Fruit fly (Drosophila melanogaster) whole organism, wandering third instar larva: ENCODE measurements around the gene CG5555.
A peak's percentile ranks its signal among the peaks of the same experiment; 100 is the strongest.

Experiments
- Abd-B ChIP-seq: fragments of >200 bp; optimal IDR thresholded peaks from 2 replicates; lab custom pipeline; 2017; ENCODE audit warnings: missing biosample characterization, missing genetic modification characterization
- CG32264 ChIP-seq: fragments of 200-800 bp; sonication (Bioruptor generic); optimal IDR thresholded peaks from 2 replicates; lab custom pipeline; 2016; ENCODE audit warnings: missing biosample characterization, missing genetic modification characterization
- CG9705 ChIP-seq: fragments of 200-800 bp; sonication (Bioruptor generic); optimal IDR thresholded peaks from 2 replicates; lab custom pipeline; 2018; ENCODE audit warnings: missing biosample characterization, mild to moderate bottlenecking, missing genetic modification characterization
- CrebA ChIP-seq: fragments of 200-800 bp; sonication (Bioruptor generic); optimal IDR thresholded peaks from 2 replicates; lab custom pipeline; 2016; ENCODE audit warnings: missing biosample characterization, mild to moderate bottlenecking, missing genetic modification characterization, borderline replicate concordance
- Dfd ChIP-seq: fragments of >200 bp; optimal IDR thresholded peaks from 2 replicates; lab custom pipeline; 2017; ENCODE audit warnings: missing biosample characterization, missing genetic modification characterization
- Dif ChIP-seq: fragments of 200-275, 200-300 bp; sonication (Bioruptor generic); optimal IDR thresholded peaks from 2 replicates; lab custom pipeline; 2018; ENCODE audit warnings: missing biosample characterization, missing genetic modification characterization; ENCODE audit not compliant: partially characterized antibody
- GATAd ChIP-seq: sonication (Bioruptor generic); optimal IDR thresholded peaks from 2 replicates; lab custom pipeline; 2016; ENCODE audit warnings: missing biosample characterization, missing genetic modification characterization
- HLH106 ChIP-seq: fragments of 200-800 bp; optimal IDR thresholded peaks from 3 replicates; lab custom pipeline; 2019; ENCODE audit warnings: missing biosample characterization, mild to moderate bottlenecking, missing genetic modification characterization, moderate library complexity
- Hnf4 ChIP-seq: fragments of 200-800 bp; sonication (Bioruptor generic); optimal IDR thresholded peaks from 2 replicates; lab custom pipeline; 2016; ENCODE audit warnings: missing biosample characterization, mild to moderate bottlenecking, missing genetic modification characterization
- Hr78 ChIP-seq: fragments of >200 bp; optimal IDR thresholded peaks from 2 replicates; lab custom pipeline; 2017; ENCODE audit warnings: missing biosample characterization, missing genetic modification characterization
- Hr83 ChIP-seq: fragments of 200-300 bp; sonication (Bioruptor generic); optimal IDR thresholded peaks from 2 replicates; lab custom pipeline; 2016; ENCODE audit warnings: missing biosample characterization, mild to moderate bottlenecking, missing genetic modification characterization, moderate library complexity; ENCODE audit not compliant: poor library complexity, severe bottlenecking
- Jra ChIP-seq: sonication (Bioruptor generic); optimal IDR thresholded peaks from 2 replicates; lab custom pipeline; 2016; ENCODE audit warnings: missing biosample characterization, missing genetic modification characterization
- Mio ChIP-seq: sonication (Bioruptor generic); optimal IDR thresholded peaks from 2 replicates; lab custom pipeline; 2016; ENCODE audit warnings: missing biosample characterization, missing genetic modification characterization
- Myc ChIP-seq: fragments of >200 bp; optimal IDR thresholded peaks from 2 replicates; lab custom pipeline; 2017
- N ChIP-seq: fragments of >200 bp; optimal IDR thresholded peaks from 2 replicates; lab custom pipeline; 2018; ENCODE audit warnings: missing biosample characterization, missing external identifiers, missing genetic modification characterization
- OdsH ChIP-seq: fragments of 200-800 bp; sonication (Bioruptor generic); optimal IDR thresholded peaks from 2 replicates; lab custom pipeline; 2016; ENCODE audit warnings: missing biosample characterization, mild to moderate bottlenecking, missing genetic modification characterization
- Sp1 ChIP-seq: fragments of 200-800 bp; sonication (Bioruptor generic); optimal IDR thresholded peaks from 3 replicates; lab custom pipeline; 2019; ENCODE audit warnings: missing biosample characterization, mild to moderate bottlenecking, missing genetic modification characterization, moderate library complexity
- br ChIP-seq: fragments of 200-800 bp; sonication (Bioruptor generic); optimal IDR thresholded peaks from 2 replicates; lab custom pipeline; 2016; ENCODE audit warnings: missing biosample characterization, missing genetic modification characterization
- brk ChIP-seq: fragments of 200-800 bp; sonication (Bioruptor generic); optimal IDR thresholded peaks from 2 replicates; lab custom pipeline; 2016; ENCODE audit warnings: missing biosample characterization, mild to moderate bottlenecking, missing genetic modification characterization
- dl ChIP-seq, 2 experiments: fragments of 175-275, 200-275 bp in 1 of 2; fragments of 200-275 bp in 1 of 2; sonication (Bioruptor generic); optimal IDR thresholded peaks; lab custom pipeline; 2018; ENCODE audit warnings: mild to moderate bottlenecking in 2 of 2, missing biosample characterization in 2 of 2, missing genetic modification characterization in 2 of 2, moderate library complexity in 2 of 2; ENCODE audit not compliant: partially characterized antibody in 2 of 2, insufficient read depth in 1 of 2
- dmrt93B ChIP-seq: fragments of 200-800 bp; sonication (Bioruptor generic); optimal IDR thresholded peaks from 2 replicates; lab custom pipeline; 2018; ENCODE audit warnings: missing biosample characterization, mild to moderate bottlenecking, missing genetic modification characterization
- dsf ChIP-seq: sonication (Bioruptor generic); optimal IDR thresholded peaks from 2 replicates; lab custom pipeline; 2016; ENCODE audit warnings: missing biosample characterization, missing genetic modification characterization, borderline replicate concordance
- ey ChIP-seq: fragments of 200-800 bp; sonication (Bioruptor generic); optimal IDR thresholded peaks from 2 replicates; lab custom pipeline; 2016; ENCODE audit warnings: missing biosample characterization, missing genetic modification characterization
- foxo ChIP-seq, 2 experiments: fragments of 200-800 bp; sonication (Bioruptor generic); optimal IDR thresholded peaks; 2 replicates in 1 of 2; 3 replicates in 1 of 2; lab custom pipeline; 2016 to 2017; ENCODE audit warnings: missing biosample characterization in 2 of 2, missing genetic modification characterization in 2 of 2
- fru ChIP-seq: fragments of 200-800 bp; sonication (Bioruptor generic); optimal IDR thresholded peaks from 3 replicates; lab custom pipeline; 2016; ENCODE audit warnings: missing biosample characterization, mild to moderate bottlenecking, missing genetic modification characterization
- h ChIP-seq: fragments of 200-800 bp; sonication (Bioruptor generic); optimal IDR thresholded peaks from 3 replicates; lab custom pipeline; 2016; ENCODE audit warnings: missing biosample characterization, mild to moderate bottlenecking, missing genetic modification characterization
- jim ChIP-seq: fragments of 175-275, 200-325 bp; sonication (Bioruptor generic); optimal IDR thresholded peaks from 2 replicates; lab custom pipeline; 2016; ENCODE audit warnings: missing biosample characterization, mild to moderate bottlenecking, missing genetic modification characterization
- lola ChIP-seq: fragments of >200 bp; optimal IDR thresholded peaks from 2 replicates; lab custom pipeline; 2017; ENCODE audit warnings: missing biosample characterization, missing genetic modification characterization
- pan ChIP-seq: fragments of >200 bp; optimal IDR thresholded peaks from 2 replicates; lab custom pipeline; 2017
- psq ChIP-seq: fragments of 200-800 bp; sonication (Bioruptor generic); optimal IDR thresholded peaks from 3 replicates; lab custom pipeline; 2017; ENCODE audit warnings: missing biosample characterization, mild to moderate bottlenecking, missing genetic modification characterization, moderate library complexity
- rgr ChIP-seq: fragments of 200-800 bp; sonication (Bioruptor generic); optimal IDR thresholded peaks from 3 replicates; lab custom pipeline; 2016; ENCODE audit warnings: missing biosample characterization, mild to moderate bottlenecking, missing genetic modification characterization
- sage ChIP-seq: fragments of 200-800 bp; sonication (Bioruptor generic); optimal IDR thresholded peaks from 2 replicates; lab custom pipeline; 2016; ENCODE audit warnings: missing biosample characterization, mild to moderate bottlenecking, missing genetic modification characterization
- sv ChIP-seq: fragments of 200-800 bp; sonication (Bioruptor generic); optimal IDR thresholded peaks from 3 replicates; lab custom pipeline; 2016; ENCODE audit warnings: missing biosample characterization, missing genetic modification characterization
- tai ChIP-seq: sonication (Bioruptor generic); optimal IDR thresholded peaks from 2 replicates; lab custom pipeline; 2016; ENCODE audit warnings: missing biosample characterization, missing genetic modification characterization
- usp ChIP-seq: fragments of >200 bp; optimal IDR thresholded peaks from 2 replicates; lab custom pipeline; 2017; ENCODE audit warnings: missing biosample characterization, missing genetic modification characterization
- woc ChIP-seq: sonication (Bioruptor generic); optimal IDR thresholded peaks from 2 replicates; lab custom pipeline; 2016; ENCODE audit warnings: missing biosample characterization, mild to moderate bottlenecking, missing genetic modification characterization

CG5555 gene

dm6 chr3R:19225446-19225955 is 45.2 kb upstream of the CG5555 start:
- TF ChIP-seq pan: no peak
- TF ChIP-seq CrebA: peak; percentile 52
- TF ChIP-seq sage (GFP tag; lab: Kevin White, UChicago): no peak
- TF ChIP-seq Dif (GFP tag; lab: Kevin White, UChicago): peak; percentile 43
- TF ChIP-seq dl (GFP tag; optimal IDR thresholded peaks at IDR 0.05; lab: Kevin White, UChicago; ENCODE audit: insufficient read depth in 1 of 2, partially characterized antibody in 2 of 2): peak; percentile 1 to 58
- no peak for TF ChIP-seq usp (GFP tag; lab: Kevin White, UChicago)

dm6 chr3R:19223369-19223768 is 43.0 kb upstream of the CG5555 start:
- TF ChIP-seq h (GFP tag; lab: Kevin White, UChicago) (peak; percentile 74), lola (GFP tag; lab: Kevin White, UChicago) (no peak)

- no peak for TF ChIP-seq Dif (GFP tag; lab: Kevin White, UChicago)
- TF ChIP-seq tai: no peak
- TF ChIP-seq lola (GFP tag; lab: Kevin White, UChicago): no peak
- no peak for TF ChIP-seq rgr (GFP tag; lab: Kevin White, UChicago)
- TF ChIP-seq OdsH: no peak
- no peak for TF ChIP-seq CG32264 (GFP tag; lab: Kevin White, UChicago)
- TF ChIP-seq Myc (lab: Kevin White, UChicago): no peak
- TF ChIP-seq sv (GFP tag; lab: Kevin White, UChicago): no peak
- no peak for TF ChIP-seq dsf
- no peak for TF ChIP-seq Sp1 (GFP tag; lab: Kevin White, UChicago)
Measured at dm6 chr3R:19221350-19221749, 41.0 kb upstream of the CG5555 start.

dm6 chr3R:19212545-19213176 is 32.3 kb upstream of the CG5555 start:
- TF ChIP-seq h (GFP tag; lab: Kevin White, UChicago) (no peak), Dfd (no peak), pan (no peak), Hr78 (no peak), sv (GFP tag; lab: Kevin White, UChicago) (no peak), CG32264 (GFP tag; lab: Kevin White, UChicago) (no peak), dl (GFP tag; optimal IDR thresholded peaks at IDR 0.05; lab: Kevin White, UChicago; ENCODE audit: insufficient read depth in 1 of 2, partially characterized antibody in 2 of 2) (no peak), ey (GFP tag; lab: Kevin White, UChicago) (no peak)

- TF ChIP-seq Hr83: no peak
- no peak for TF ChIP-seq GATAd
- TF ChIP-seq dmrt93B: peak; percentile 73
- TF ChIP-seq sage (GFP tag; lab: Kevin White, UChicago): no peak
- peak; percentile 74 for TF ChIP-seq OdsH
- TF ChIP-seq usp (GFP tag; lab: Kevin White, UChicago): no peak
- TF ChIP-seq N (GFP tag; lab: Kevin White, UChicago): no peak
- peak; percentile 73 for TF ChIP-seq Sp1 (GFP tag; lab: Kevin White, UChicago)
- no peak for TF ChIP-seq CG32264 (GFP tag; lab: Kevin White, UChicago)
- TF ChIP-seq woc (GFP tag; lab: Kevin White, UChicago): peak; percentile 35
- no peak for TF ChIP-seq dsf
- TF ChIP-seq Mio: no peak
- peak; percentile 61 for TF ChIP-seq br (GFP tag; lab: Kevin White, UChicago)
- TF ChIP-seq Myc (lab: Kevin White, UChicago): no peak
- peak; percentile 42 for TF ChIP-seq tai
- TF ChIP-seq jim (GFP tag; lab: Kevin White, UChicago): no peak
- no peak for TF ChIP-seq dl (GFP tag; optimal IDR thresholded peaks at IDR 0.05; lab: Kevin White, UChicago; ENCODE audit: insufficient read depth in 1 of 2, partially characterized antibody in 2 of 2)
- peak; percentile 81 for TF ChIP-seq fru (GFP tag; lab: Kevin White, UChicago)
- TF ChIP-seq rgr (GFP tag; lab: Kevin White, UChicago): peak; percentile 80
- peak; percentile 49 for TF ChIP-seq CG9705
- peak; percentile 83 for TF ChIP-seq h (GFP tag; lab: Kevin White, UChicago)
- no peak for TF ChIP-seq pan
- TF ChIP-seq Hr78: no peak
- TF ChIP-seq lola (GFP tag; lab: Kevin White, UChicago): no peak
- no peak for TF ChIP-seq Abd-B (GFP tag; lab: Kevin White, UChicago)
- TF ChIP-seq Dif (GFP tag; lab: Kevin White, UChicago): no peak
- TF ChIP-seq HLH106 (tag; lab: Kevin White, UChicago): peak; percentile 79
- TF ChIP-seq foxo (GFP tag; optimal IDR thresholded peaks at IDR 0.05; lab: Kevin White, UChicago): peak in 1 of 2 experiments; percentile 79
- TF ChIP-seq brk (GFP tag; lab: Kevin White, UChicago): peak; percentile 62
- TF ChIP-seq ey (GFP tag; lab: Kevin White, UChicago): peak; percentile 66
- peak; percentile 78 for TF ChIP-seq psq (GFP tag; lab: Kevin White, UChicago)
- no peak for TF ChIP-seq Jra (GFP tag; lab: Kevin White, UChicago)
- TF ChIP-seq Hnf4 (GFP tag; lab: Kevin White, UChicago): peak; percentile 59
- TF ChIP-seq sv (GFP tag; lab: Kevin White, UChicago): no peak
- TF ChIP-seq Dfd: no peak
Measured at dm6 chr3R:19211778-19212177, 31.4 kb upstream of the CG5555 start, which contains the start of gene cry. Gene cry (plus strand): TSS chr3R:19212154.
